Fruit fly (Drosophila melanogaster): ENCODE data around the gene RpL22.

Gene RpL22

DNA sequence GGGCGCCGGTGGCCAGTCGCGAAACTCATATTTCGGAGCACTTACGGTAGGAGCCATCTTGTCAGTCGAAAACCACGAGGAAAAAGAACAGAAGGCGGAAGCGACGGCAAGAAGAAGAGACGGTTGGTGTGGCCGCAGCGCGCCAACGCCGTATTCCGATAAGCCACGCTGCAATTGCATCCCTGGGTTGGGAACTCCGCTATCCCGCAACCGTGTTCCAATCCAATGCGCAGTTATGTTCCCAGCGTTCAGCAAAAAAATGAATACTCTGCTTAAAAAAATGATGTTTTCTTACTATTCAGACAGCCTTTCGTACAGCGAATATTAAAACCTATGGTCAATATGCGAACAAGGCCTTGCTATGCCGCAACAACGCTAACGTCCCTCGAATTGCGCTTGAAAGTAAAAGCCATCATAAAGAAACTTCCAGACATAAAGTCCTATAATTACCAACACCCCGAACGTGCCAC, at the start of gene RpL22:
Gene RpL22 (minus strand): TSS at position 92 of the 470 bp plus-strand sequence.
- peak; percentile 99 for TF ChIP-seq NC2β (GFP tag; optimal IDR thresholded peaks at IDR 0.05)
- peak; percentile 79 for TF ChIP-seq cwo (GFP tag; optimal IDR thresholded peaks at IDR 0.05)
- TF ChIP-seq scrt (GFP tag; optimal IDR thresholded peaks at IDR 0.05), result peak; percentile 86
- peak; percentile 76 for TF ChIP-seq CG15601 (tag; optimal IDR thresholded peaks at IDR 0.05)
- TF ChIP-seq vvl (GFP tag; IDR thresholded peaks at IDR 0.05), result peak; percentile 92
- TF ChIP-seq CG12942 (GFP tag; optimal IDR thresholded peaks at IDR 0.05), result peak; percentile 85
- peak; percentile 91 for TF ChIP-seq BtbVII (GFP tag; optimal IDR thresholded peaks at IDR 0.05)
- TF ChIP-seq prd (optimal IDR thresholded peaks at IDR 0.05), result no peak
- peak; percentile 55; the same call in 1 of the 3 replicates for TF ChIP-seq prd (GFP tag; IDR thresholded peaks at IDR 0.05)
- peak; percentile 86 for TF ChIP-seq Vsx1 (GFP tag; optimal IDR thresholded peaks at IDR 0.05)
- peak; percentile 72 for TF ChIP-seq kni (GFP tag; optimal IDR thresholded peaks at IDR 0.05)
- peak; percentile 93 for TF ChIP-seq MTF-1 (GFP tag; optimal IDR thresholded peaks at IDR 0.05; ENCODE audit: borderline replicate concordance)
- TF ChIP-seq CG9932 (GFP tag; IDR thresholded peaks at IDR 0.05), result peak; percentile 80
- peak; percentile 87 for TF ChIP-seq CG7928 (GFP tag; optimal IDR thresholded peaks at IDR 0.05)
- TF ChIP-seq CG18011 (GFP tag; optimal IDR thresholded peaks at IDR 0.05), result peak; percentile 77
- peak; percentile 88 for TF ChIP-seq CG13894 (tag; optimal IDR thresholded peaks at IDR 0.05)
- peak; percentile 93 for TF ChIP-seq CG8089 (GFP tag; optimal IDR thresholded peaks at IDR 0.05)
- peak; percentile 94 for TF ChIP-seq p53 (GFP tag; optimal IDR thresholded peaks at IDR 0.05)
- TF ChIP-seq Dip2 (GFP tag; IDR thresholded peaks at IDR 0.05), result no peak
- TF ChIP-seq fu2 (GFP tag; optimal IDR thresholded peaks at IDR 0.05), result peak; percentile 89
- TF ChIP-seq dati (GFP tag; IDR thresholded peaks at IDR 0.05), result peak; percentile 76
- TF ChIP-seq chif (GFP tag; optimal IDR thresholded peaks at IDR 0.05), result peak; percentile 85 to 91
- TF ChIP-seq dimm (GFP tag; IDR thresholded peaks at IDR 0.05), result peak; percentile 43; the same call in 1 of the 2 replicates
- TF ChIP-seq schlank (tag; optimal IDR thresholded peaks at IDR 0.05), result peak; percentile 86
- TF ChIP-seq chinmo (GFP tag; IDR thresholded peaks at IDR 0.05; ENCODE audit: partially characterized antibody), result 0 out of 4 replicates have a peak, but pooled peaks have one; percentile 9
- peak; percentile 71 for TF ChIP-seq CG7372 (GFP tag; IDR thresholded peaks at IDR 0.05)
- TF ChIP-seq CG6813 (GFP tag; optimal IDR thresholded peaks at IDR 0.05), result peak; percentile 95
- peak; percentile 71 for TF ChIP-seq zen (tag; optimal IDR thresholded peaks at IDR 0.05)
- TF ChIP-seq pzg (GFP tag; optimal IDR thresholded peaks at IDR 0.05), result peak; percentile 98
- no peak for TF ChIP-seq CG7745 (tag; optimal IDR thresholded peaks at IDR 0.05)
- peak; percentile 79 for TF ChIP-seq CG10366 (GFP tag; IDR thresholded peaks at IDR 0.05)
- no peak for TF ChIP-seq sc (optimal IDR thresholded peaks at IDR 0.05)
- peak; percentile 76 for TF ChIP-seq sc (GFP tag; optimal IDR thresholded peaks at IDR 0.05)
- peak; percentile 79 for TF ChIP-seq CG3065 (GFP tag; optimal IDR thresholded peaks at IDR 0.05)
- TF ChIP-seq CG5245 (GFP tag; optimal IDR thresholded peaks at IDR 0.05), result peak; percentile 77
- peak; percentile 77 for TF ChIP-seq Nf-YC (tag; optimal IDR thresholded peaks at IDR 0.05)
- TF ChIP-seq Mes4 (GFP tag; optimal IDR thresholded peaks at IDR 0.05), result peak; percentile 97
- peak; percentile 85 for TF ChIP-seq Xbp1 (GFP tag; optimal IDR thresholded peaks at IDR 0.05)
- TF ChIP-seq CG33213 (GFP tag; optimal IDR thresholded peaks at IDR 0.05), result peak; percentile 97
- TF ChIP-seq CG14050 (GFP tag; IDR thresholded peaks at IDR 0.05), result peak; percentile 77
- peak; percentile 60 for TF ChIP-seq Sox102F (GFP tag; optimal IDR thresholded peaks at IDR 0.05)
- TF ChIP-seq CG4328 (GFP tag; optimal IDR thresholded peaks at IDR 0.05), result peak; percentile 85
- peak; percentile 81 for TF ChIP-seq CG11504 (tag; optimal IDR thresholded peaks at IDR 0.05)
- peak; percentile 76 for TF ChIP-seq wdn (GFP tag; IDR thresholded peaks at IDR 0.05)
- TF ChIP-seq CG9215 (GFP tag; IDR thresholded peaks at IDR 0.05), result peak; percentile 54
- TF ChIP-seq Usf (GFP tag; optimal IDR thresholded peaks at IDR 0.05), result peak; percentile 83
- peak; percentile 85 for TF ChIP-seq CG43689 (GFP tag; IDR thresholded peaks at IDR 0.05)
- peak; percentile 57 for TF ChIP-seq sd (tag; optimal IDR thresholded peaks at IDR 0.05)
- TF ChIP-seq sna (GFP tag; IDR thresholded peaks at IDR 0.05; ENCODE audit: partially characterized antibody), result no peak
- TF ChIP-seq cad (GFP tag; optimal IDR thresholded peaks at IDR 0.05), result no peak
- peak; percentile 67 for TF ChIP-seq Hr3 (GFP tag; optimal IDR thresholded peaks at IDR 0.05)
